Fruit fly (Drosophila melanogaster) whole organism: ENCODE measurements around the gene CG31730.

Experiments used
- CG8478 ChIP-seq: fragments of >200 bp; optimal IDR thresholded peaks from 2 replicates; lab custom pipeline; 2018; ENCODE audit warnings: inconsistent platforms
- Dll ChIP-seq: fragments of >200 bp; optimal IDR thresholded peaks from 2 replicates; lab custom pipeline; 2017
- EcR ChIP-seq, 2 experiments: fragments of >200 bp; optimal IDR thresholded peaks; 2 replicates each; lab custom pipeline; 2017; ENCODE audit warnings: missing biosample characterization in 2 of 2, missing genetic modification characterization in 2 of 2, missing genetic modification reagents in 2 of 2
- pan ChIP-seq: fragments of >200 bp; optimal IDR thresholded peaks from 2 replicates; lab custom pipeline; 2017
- psq ChIP-seq: fragments of >200 bp; optimal IDR thresholded peaks from 2 replicates; lab custom pipeline; 2017
- usp ChIP-seq: fragments of >200 bp; optimal IDR thresholded peaks from 2 replicates; lab custom pipeline; 2017; ENCODE audit warnings: missing biosample characterization, missing genetic modification characterization, mixed read lengths

The CG31730 gene

dm6 chr2L:13286456-13286855, 26.9 kb upstream of the CG31730 start, which contains the start of the genes Drep4 and Uvrag:
Gene Drep4, minus strand, starts transcription at chr2L:13286462.
Gene Uvrag, plus strand, starts transcription at chr2L:13286777.
- TF ChIP-seq CG8478 (lab: Kevin White, UChicago) (no peak), psq (lab: Kevin White, UChicago) (no peak), usp (GFP tag; lab: Kevin White, UChicago) (no peak), Dll (lab: Kevin White, UChicago) (no peak)

dm6 chr2L:13285791-13286190, 26.2 kb upstream of the CG31730 start:
- TF ChIP-seq EcR (GFP tag; optimal IDR thresholded peaks at IDR 0.05; lab: Kevin White, UChicago), result no peak
- TF ChIP-seq CG8478 (lab: Kevin White, UChicago), result no peak
- no peak for TF ChIP-seq usp (GFP tag; lab: Kevin White, UChicago)
- no peak for TF ChIP-seq pan (lab: Kevin White, UChicago)
- no peak for TF ChIP-seq Dll (lab: Kevin White, UChicago)
- no peak for TF ChIP-seq psq (lab: Kevin White, UChicago)

dm6 chr2L:13272541-13272940, 13.0 kb upstream of the CG31730 start:
- TF ChIP-seq Dll (lab: Kevin White, UChicago) (no peak), psq (lab: Kevin White, UChicago) (no peak), usp (GFP tag; lab: Kevin White, UChicago) (no peak), pan (lab: Kevin White, UChicago) (no peak), CG8478 (lab: Kevin White, UChicago) (no peak), EcR (GFP tag; optimal IDR thresholded peaks at IDR 0.05; lab: Kevin White, UChicago) (no peak)

dm6 chr2L:13268040-13268652, 8.6 kb upstream of the CG31730 start:
- TF ChIP-seq pan (lab: Kevin White, UChicago) (no peak), psq (lab: Kevin White, UChicago) (no peak), CG8478 (lab: Kevin White, UChicago) (no peak), EcR (GFP tag; optimal IDR thresholded peaks at IDR 0.05; lab: Kevin White, UChicago) (no peak), usp (GFP tag; lab: Kevin White, UChicago) (no peak), Dll (lab: Kevin White, UChicago) (no peak)

- TF ChIP-seq psq (lab: Kevin White, UChicago) (no peak), pan (lab: Kevin White, UChicago) (no peak), usp (GFP tag; lab: Kevin White, UChicago) (no peak), Dll (lab: Kevin White, UChicago) (no peak), EcR (GFP tag; optimal IDR thresholded peaks at IDR 0.05; lab: Kevin White, UChicago) (no peak), CG8478 (lab: Kevin White, UChicago) (no peak)
Observed at dm6 chr2L:13266627-13267026, 7.1 kb upstream of the CG31730 start.

dm6 chr2L:13265776-13266175, 6.2 kb upstream of the CG31730 start, which contains the start of gene CG31848:
Gene CG31848, minus strand, starts transcription at chr2L:13265876.
- no peak for TF ChIP-seq usp (GFP tag; lab: Kevin White, UChicago)
- TF ChIP-seq Dll (lab: Kevin White, UChicago), result no peak
- TF ChIP-seq EcR (GFP tag; optimal IDR thresholded peaks at IDR 0.05; lab: Kevin White, UChicago), result no peak
- no peak for TF ChIP-seq pan (lab: Kevin White, UChicago)
- TF ChIP-seq CG8478 (lab: Kevin White, UChicago), result no peak
- no peak for TF ChIP-seq psq (lab: Kevin White, UChicago)

- TF ChIP-seq CG8478 (lab: Kevin White, UChicago) (no peak), EcR (GFP tag; optimal IDR thresholded peaks at IDR 0.05; lab: Kevin White, UChicago) (no peak), Dll (lab: Kevin White, UChicago) (no peak), psq (lab: Kevin White, UChicago) (no peak), pan (lab: Kevin White, UChicago) (no peak), usp (GFP tag; lab: Kevin White, UChicago) (no peak)
Observed at dm6 chr2L:13260740-13261139, 1.2 kb upstream of the CG31730 start, which contains the start of gene CG44085. Gene CG44085, plus strand, starts transcription at chr2L:13261008.

dm6 chr2L:13258702-13259101, 841 bp downstream of the CG31730 start:
- no peak for TF ChIP-seq Dll (lab: Kevin White, UChicago)
- TF ChIP-seq pan (lab: Kevin White, UChicago), result no peak
- TF ChIP-seq CG8478 (lab: Kevin White, UChicago), result no peak
- no peak for TF ChIP-seq psq (lab: Kevin White, UChicago)
- TF ChIP-seq usp (GFP tag; lab: Kevin White, UChicago), result no peak
- TF ChIP-seq EcR (GFP tag; optimal IDR thresholded peaks at IDR 0.05; lab: Kevin White, UChicago), result no peak

dm6 chr2L:13257177-13257576, 2.4 kb downstream of the CG31730 start, which contains the start of gene Naa20B:
Gene Naa20B, plus strand, starts transcription at chr2L:13257477.
- TF ChIP-seq CG8478 (lab: Kevin White, UChicago), result no peak
- TF ChIP-seq usp (GFP tag; lab: Kevin White, UChicago), result no peak
- no peak for TF ChIP-seq pan (lab: Kevin White, UChicago)
- no peak for TF ChIP-seq EcR (GFP tag; optimal IDR thresholded peaks at IDR 0.05; lab: Kevin White, UChicago)
- no peak for TF ChIP-seq Dll (lab: Kevin White, UChicago)
- no peak for TF ChIP-seq psq (lab: Kevin White, UChicago)

- TF ChIP-seq Dll (lab: Kevin White, UChicago), result no peak
- TF ChIP-seq usp (GFP tag; lab: Kevin White, UChicago), result no peak
- no peak for TF ChIP-seq CG8478 (lab: Kevin White, UChicago)
- TF ChIP-seq pan (lab: Kevin White, UChicago), result no peak
- TF ChIP-seq psq (lab: Kevin White, UChicago), result no peak
- no peak for TF ChIP-seq EcR (GFP tag; optimal IDR thresholded peaks at IDR 0.05; lab: Kevin White, UChicago)
Observed at dm6 chr2L:13251167-13251566, 8.4 kb downstream of the CG31730 start.

- TF ChIP-seq Dll (lab: Kevin White, UChicago) (no peak), pan (lab: Kevin White, UChicago) (no peak), usp (GFP tag; lab: Kevin White, UChicago) (no peak), EcR (GFP tag; optimal IDR thresholded peaks at IDR 0.05; lab: Kevin White, UChicago) (no peak), CG8478 (lab: Kevin White, UChicago) (no peak), psq (lab: Kevin White, UChicago) (no peak)
Observed at dm6 chr2L:13245855-13246645, 13.5 kb downstream of the CG31730 start, which contains the start of gene CG16820. Gene CG16820, plus strand, starts transcription at chr2L:13246232.
